Worm (Caenorhabditis elegans): ENCODE data around the gene sre-29.
"Not testable (repeated sequence)": the region's sequence is repeated elsewhere in the genome, so short reads cannot be mapped to it uniquely, and the experiment has no call there.

Gene sre-29

DNA sequence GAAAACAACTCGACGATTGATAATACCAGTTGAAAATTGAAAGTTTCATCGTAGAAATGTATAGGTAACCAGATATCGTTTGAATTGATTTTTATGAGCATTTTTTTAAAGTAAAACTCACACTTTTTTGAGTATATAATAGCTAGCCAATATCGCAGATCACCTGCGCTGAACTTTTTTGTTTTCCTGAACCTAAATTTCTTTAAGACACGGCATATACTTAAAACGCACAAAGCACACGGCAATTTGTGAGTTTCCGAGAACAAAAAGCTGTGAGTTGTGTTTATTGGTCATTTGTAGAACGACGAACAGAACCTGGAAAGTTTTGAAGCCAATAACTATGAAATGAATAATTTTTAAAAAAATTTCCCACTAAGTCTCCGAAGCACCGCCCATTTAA lies at the start of gene sre-29:
Gene sre-29, minus strand, starts transcription at position 101 of the 400 bp plus-strand sequence.
- TF ChIP-seq mep-1 (tag; optimal IDR thresholded peaks at IDR 0.05) (no peak), ztf-11 (tag; optimal IDR thresholded peaks at IDR 0.05) (no peak), ceh-39 (tag; optimal IDR thresholded peaks at IDR 0.05) (no peak), lin-32 (GFP tag; optimal IDR thresholded peaks at IDR 0.05) (no peak), tbx-8 (GFP tag; optimal IDR thresholded peaks at IDR 0.05) (no peak), nhr-28 (tag; optimal IDR thresholded peaks at IDR 0.05) (no peak), unc-120 (tag; optimal IDR thresholded peaks at IDR 0.05; ENCODE audit: poor library complexity, severe bottlenecking) (no peak), pha-4 (tag; optimal IDR thresholded peaks at IDR 0.05) (no peak), snpc-4 (tag; optimal IDR thresholded peaks at IDR 0.05) (no peak), elt-3 (tag; optimal IDR thresholded peaks at IDR 0.05) (no peak)

DNA sequence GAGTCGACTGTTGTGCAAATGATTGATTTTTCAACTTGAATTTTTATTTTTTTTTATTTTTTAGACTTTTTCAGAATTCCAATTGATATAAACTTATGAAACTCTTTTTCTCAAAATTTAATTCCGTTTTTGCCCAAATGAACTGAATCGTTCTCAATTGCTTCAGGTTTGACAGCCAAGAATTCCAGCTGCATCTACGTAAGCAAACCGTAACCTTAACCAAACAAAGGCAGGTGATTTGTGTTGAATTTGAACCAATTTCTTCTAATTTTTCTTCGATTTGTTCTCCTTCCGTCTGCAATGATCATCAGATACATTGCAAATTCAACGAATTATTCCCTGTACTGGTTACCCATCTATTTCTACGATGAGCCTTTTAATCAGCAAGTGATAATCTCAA lies 48.2 kb upstream of the sre-29 start, which contains the start of gene sre-34:
Gene sre-34, plus strand, starts transcription at position 301 of the 400 bp plus-strand sequence.
- no peak for TF ChIP-seq lin-32 (GFP tag; optimal IDR thresholded peaks at IDR 0.05)
- TF ChIP-seq unc-120 (tag; optimal IDR thresholded peaks at IDR 0.05; ENCODE audit: poor library complexity, severe bottlenecking) = no peak
- no peak for TF ChIP-seq tbx-8 (GFP tag; optimal IDR thresholded peaks at IDR 0.05)
- no peak for TF ChIP-seq cnd-1 (tag; optimal IDR thresholded peaks at IDR 0.05)
- no peak for TF ChIP-seq nhr-12 (tag; optimal IDR thresholded peaks at IDR 0.05)

DNA sequence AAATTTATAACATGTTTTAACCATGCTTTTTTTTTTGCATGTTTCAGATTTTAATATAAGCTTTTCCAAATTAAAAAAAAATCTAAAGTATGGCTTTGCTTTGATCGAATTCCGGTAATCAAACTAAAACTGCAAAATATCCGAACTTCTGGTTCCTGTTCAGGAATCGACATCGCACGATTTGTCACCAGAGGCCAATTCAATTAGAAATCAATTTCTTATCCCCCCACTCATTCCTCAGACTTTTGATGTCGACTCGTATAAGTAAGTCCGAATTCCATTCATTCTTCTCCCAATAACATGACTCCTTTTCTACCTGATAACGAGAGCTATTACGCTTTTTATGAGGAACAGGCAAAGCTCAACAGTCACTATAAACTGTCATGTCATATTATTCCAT lies 46.5 kb upstream of the sre-29 start, which contains the start of gene srh-27:
Gene srh-27, plus strand, starts transcription at position 301 of the 400 bp plus-strand sequence.
- no peak for TF ChIP-seq mls-2 (tag; optimal IDR thresholded peaks at IDR 0.05)
- no peak for TF ChIP-seq elt-3 (tag; optimal IDR thresholded peaks at IDR 0.05)
- no peak for TF ChIP-seq ces-1 (GFP tag; optimal IDR thresholded peaks at IDR 0.05)
- TF ChIP-seq unc-39 (tag; optimal IDR thresholded peaks at IDR 0.05) = no peak
- no peak for TF ChIP-seq M03D4.4 (tag; optimal IDR thresholded peaks at IDR 0.05)
- no peak for TF ChIP-seq unc-62 (GFP tag; optimal IDR thresholded peaks at IDR 0.05)
- no peak for TF ChIP-seq mep-1 (tag; optimal IDR thresholded peaks at IDR 0.05)
- TF ChIP-seq nhr-76 (tag; optimal IDR thresholded peaks at IDR 0.05) = no peak
- no peak for TF ChIP-seq blmp-1 (tag; optimal IDR thresholded peaks at IDR 0.05)
- TF ChIP-seq sem-2 (GFP tag; optimal IDR thresholded peaks at IDR 0.05) = no peak
- no peak for TF ChIP-seq sptf-1 (tag; optimal IDR thresholded peaks at IDR 0.05)
- TF ChIP-seq nhr-28 (tag; optimal IDR thresholded peaks at IDR 0.05) = no peak
- TF ChIP-seq mab-5 (tag; optimal IDR thresholded peaks at IDR 0.05) = no peak
- TF ChIP-seq ham-2 (GFP tag; optimal IDR thresholded peaks at IDR 0.05) = no peak
- no peak for TF ChIP-seq ceh-43 (GFP tag; optimal IDR thresholded peaks at IDR 0.05)
- no peak for TF ChIP-seq flh-1 (GFP tag; optimal IDR thresholded peaks at IDR 0.05)
- TF ChIP-seq bed-3 (GFP tag; optimal IDR thresholded peaks at IDR 0.05) = no peak
- no peak for TF ChIP-seq elt-1 (tag; optimal IDR thresholded peaks at IDR 0.05; ENCODE audit: borderline replicate concordance, insufficient read depth)
- no peak for TF ChIP-seq nhr-2 (tag; optimal IDR thresholded peaks at IDR 0.05)
- TF ChIP-seq zip-8 (tag; optimal IDR thresholded peaks at IDR 0.05) = no peak

DNA sequence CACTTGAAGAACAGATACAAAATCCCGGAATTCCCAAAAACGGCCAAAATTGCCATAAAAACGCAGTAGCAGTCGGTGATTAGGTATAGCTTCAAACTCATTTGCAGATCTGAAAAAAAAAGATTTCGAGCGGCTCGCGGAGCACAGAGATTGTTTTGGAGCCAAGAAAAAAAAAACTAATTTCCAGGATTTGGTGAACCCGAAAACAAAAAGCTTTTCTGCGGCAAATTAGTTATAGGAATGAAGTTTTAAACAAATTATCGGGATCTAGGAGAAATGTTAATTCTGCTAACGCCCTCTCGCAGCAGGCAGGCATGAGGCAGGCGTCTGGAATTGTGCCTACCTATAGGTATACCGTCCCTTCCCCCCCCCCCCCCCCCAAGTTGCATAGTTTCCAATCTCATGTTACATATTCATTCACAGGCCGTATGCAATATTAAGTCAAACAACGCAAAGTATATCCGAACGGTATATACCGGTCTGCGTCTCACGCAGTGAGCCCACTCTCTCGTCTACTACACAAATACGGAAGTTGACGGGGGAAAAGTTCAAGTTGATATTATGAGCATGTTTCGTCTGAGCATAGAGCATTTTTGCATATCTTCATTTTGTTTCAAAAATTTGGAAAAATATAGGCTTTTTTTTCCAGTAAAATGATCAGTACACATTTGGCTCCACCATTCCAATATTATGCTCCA lies 43.1 kb upstream of the sre-29 start, which contains the start of the genes W05H5.1 and pitr-6:
Gene W05H5.1, minus strand, starts transcription at position 101 of the 698 bp plus-strand sequence.
Gene pitr-6, plus strand, starts transcription at position 648 of the 698 bp plus-strand sequence.
- TF ChIP-seq M03D4.4 (tag; optimal IDR thresholded peaks at IDR 0.05) (no peak), pha-4 (tag; optimal IDR thresholded peaks at IDR 0.05) (peak; percentile 14), ham-2 (GFP tag; optimal IDR thresholded peaks at IDR 0.05) (no peak)

DNA sequence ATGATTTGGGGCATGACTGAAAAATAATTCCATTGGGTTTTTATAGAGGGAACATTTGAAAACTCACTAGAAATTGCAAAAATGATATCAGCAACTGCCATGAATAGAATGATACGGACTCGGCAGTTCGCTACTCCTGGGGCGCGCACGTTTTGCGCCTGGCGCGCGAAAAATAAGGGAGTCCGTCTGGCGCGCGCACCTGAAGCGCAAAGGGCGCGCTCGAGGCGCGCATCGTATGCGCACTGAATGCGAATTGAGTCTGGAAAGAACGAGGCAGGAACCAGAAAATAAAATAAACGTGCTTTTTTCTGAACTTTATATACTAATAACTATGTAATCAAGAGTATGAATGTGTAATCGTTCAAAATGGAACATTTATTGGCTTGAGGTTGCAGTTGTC lies 39.5 kb upstream of the sre-29 start, which contains the start of gene Y57A10C.10:
Gene Y57A10C.10, minus strand, starts transcription at position 101 of the 400 bp plus-strand sequence.
- not testable (repeated sequence) for TF ChIP-seq unc-62 (GFP tag; optimal IDR thresholded peaks at IDR 0.05); mab-5 (tag; optimal IDR thresholded peaks at IDR 0.05); hlh-1 (tag; optimal IDR thresholded peaks at IDR 0.05)
